Worm (Caenorhabditis elegans): Measurements from ENCODE around the gene col-183.

DNA sequence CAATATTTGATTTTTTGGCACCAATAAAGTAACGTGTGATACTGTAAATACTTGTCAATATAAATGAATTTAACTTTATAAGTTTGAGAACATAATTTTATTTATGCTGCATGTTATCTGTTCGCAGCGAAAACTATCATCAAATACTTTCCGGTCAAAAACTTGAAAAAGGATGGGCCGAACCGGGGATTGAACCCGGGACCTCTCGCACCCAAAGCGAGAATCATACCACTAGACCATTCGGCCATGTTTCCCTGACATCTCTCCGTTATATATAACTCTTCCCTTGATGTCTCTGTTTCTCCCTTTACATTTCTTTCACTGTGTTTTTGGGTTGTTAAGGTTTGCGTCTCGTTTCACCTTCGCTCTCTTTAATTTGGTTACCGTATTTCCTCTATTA is 44.2 kb upstream of the col-183 start:
- peak in 1 of 2 experiments; percentile 17 for TF ChIP-seq mdl-1 (tag; optimal IDR thresholded peaks at IDR 0.05)
- TF ChIP-seq unc-39 (tag; optimal IDR thresholded peaks at IDR 0.05), result no peak
- no peak for TF ChIP-seq elt-3 (tag; optimal IDR thresholded peaks at IDR 0.05)
- TF ChIP-seq ztf-4 (tag; optimal IDR thresholded peaks at IDR 0.05), result no peak
- TF ChIP-seq crh-2 (tag; optimal IDR thresholded peaks at IDR 0.05), result peak; percentile 9
- TF ChIP-seq egl-27 (tag; optimal IDR thresholded peaks at IDR 0.05), result peak; percentile 6
- no peak for TF ChIP-seq R02D3.7 (tag; optimal IDR thresholded peaks at IDR 0.05)

All from whole organism, L2 larva.